Fruit fly (Drosophila melanogaster) whole organism, prepupa: ENCODE results near the gene Myo10A.

Source experiments
- Blimp-1 ChIP-seq: fragments of 200-800 bp; sonication (Bioruptor generic); optimal IDR thresholded peaks from 3 replicates; lab custom pipeline; 2017; ENCODE audit warnings: missing biosample characterization, missing genetic modification characterization, mild to moderate bottlenecking, moderate library complexity, missing genetic modification reagents
- CG10669 ChIP-seq: fragments of 200-800 bp; sonication (Bioruptor generic); optimal IDR thresholded peaks from 3 replicates; lab custom pipeline; 2018; ENCODE audit warnings: missing biosample characterization, mild to moderate bottlenecking, missing genetic modification characterization, moderate library complexity
- CG11762 ChIP-seq: fragments of 200-800 bp; sonication (Bioruptor generic); optimal IDR thresholded peaks from 3 replicates; lab custom pipeline; 2016; ENCODE audit warnings: missing biosample characterization, missing genetic modification characterization; ENCODE audit not compliant: insufficient read depth
- CG16779 ChIP-seq: fragments of 200-800 bp; sonication (Bioruptor generic); optimal IDR thresholded peaks from 3 replicates; lab custom pipeline; 2017; ENCODE audit warnings: missing biosample characterization, mild to moderate bottlenecking, missing genetic modification characterization
- CG31627 ChIP-seq: fragments of 200-800 bp; sonication (Bioruptor generic); optimal IDR thresholded peaks from 3 replicates; lab custom pipeline; 2016; ENCODE audit warnings: missing biosample characterization, missing genetic modification characterization
- CG32006 ChIP-seq: fragments of 200-800 bp; sonication (Bioruptor generic); optimal IDR thresholded peaks from 3 replicates; lab custom pipeline; 2017; ENCODE audit warnings: missing biosample characterization, mild to moderate bottlenecking, missing genetic modification characterization
- CG34406 ChIP-seq: fragments of 200-800 bp; sonication (Bioruptor generic); optimal IDR thresholded peaks from 3 replicates; lab custom pipeline; 2016; ENCODE audit warnings: missing biosample characterization, missing genetic modification characterization
- CG3919 ChIP-seq: fragments of 200-800 bp; sonication (Bioruptor generic); optimal IDR thresholded peaks from 3 replicates; lab custom pipeline; 2016; ENCODE audit warnings: missing biosample characterization, missing genetic modification characterization
- CG6163 ChIP-seq: fragments of 200-800 bp; sonication (Bioruptor generic); IDR thresholded peaks from 3 replicates; pipeline ENCODE4 v1.3.6; 2022; ENCODE audit warnings: missing biosample characterization, missing genetic modification characterization
- CG6276 ChIP-seq: fragments of 200-800 bp; sonication (Bioruptor generic); optimal IDR thresholded peaks from 2 replicates; lab custom pipeline; 2017; ENCODE audit warnings: missing biosample characterization, mild to moderate bottlenecking, missing genetic modification characterization
- CG6792 ChIP-seq: fragments of 200-800 bp; sonication (Bioruptor generic); optimal IDR thresholded peaks from 3 replicates; lab custom pipeline; 2016; ENCODE audit warnings: missing biosample characterization, missing genetic modification characterization
- CG6808 ChIP-seq: fragments of 200-800 bp; sonication (Bioruptor generic); optimal IDR thresholded peaks from 3 replicates; lab custom pipeline; 2017; ENCODE audit warnings: missing biosample characterization, missing genetic modification characterization, mild to moderate bottlenecking, moderate library complexity, missing genetic modification reagents
- CG6854 ChIP-seq: fragments of 200-800 bp; sonication (Bioruptor generic); optimal IDR thresholded peaks from 2 replicates; lab custom pipeline; 2017; ENCODE audit warnings: missing biosample characterization, mild to moderate bottlenecking, missing genetic modification characterization
- CG7368 ChIP-seq: fragments of 200-800 bp; sonication (Bioruptor generic); optimal IDR thresholded peaks from 3 replicates; lab custom pipeline; 2016; ENCODE audit warnings: missing biosample characterization, missing genetic modification characterization
- CG8119 ChIP-seq: fragments of 200-800 bp; sonication (Bioruptor generic); IDR thresholded peaks from 3 replicates; pipeline ENCODE4 v1.3.6; 2022; ENCODE audit warnings: missing biosample characterization, missing genetic modification characterization
- CG8319 ChIP-seq: fragments of 200-800 bp; sonication (Bioruptor generic); optimal IDR thresholded peaks from 3 replicates; lab custom pipeline; 2016; ENCODE audit warnings: missing biosample characterization, missing genetic modification characterization
- CG9139 ChIP-seq: fragments of 200-800 bp; sonication (Bioruptor generic); optimal IDR thresholded peaks from 3 replicates; lab custom pipeline; 2017; ENCODE audit warnings: missing biosample characterization, mild to moderate bottlenecking, missing genetic modification characterization
- Eip75B ChIP-seq: fragments of 200-800 bp; sonication (Bioruptor generic); optimal IDR thresholded peaks from 3 replicates; lab custom pipeline; 2016; ENCODE audit warnings: missing biosample characterization, missing genetic modification characterization
- Eip78C ChIP-seq: fragments of 200-800 bp; sonication (Bioruptor generic); peaks from one replicate; lab custom pipeline; 2016; ENCODE audit warnings: missing biosample characterization, missing genetic modification characterization
- Eip93F ChIP-seq: fragments of 200-800 bp; sonication (Bioruptor generic); optimal IDR thresholded peaks from 2 replicates; lab custom pipeline; 2016; ENCODE audit warnings: missing biosample characterization, mild to moderate bottlenecking, missing genetic modification characterization
- Ets21C ChIP-seq: fragments of 200-800 bp; sonication (Bioruptor generic); optimal IDR thresholded peaks from 3 replicates; lab custom pipeline; 2016; ENCODE audit warnings: missing biosample characterization, missing genetic modification characterization
- Gug ChIP-seq: fragments of 200-800 bp; sonication (Bioruptor generic); IDR thresholded peaks from 2 replicates; pipeline ENCODE4 v1.3.6; 2022; ENCODE audit warnings: missing biosample characterization, missing genetic modification characterization
- Hr38 ChIP-seq: sonication (Bioruptor generic); optimal IDR thresholded peaks from 2 replicates; lab custom pipeline; 2016; ENCODE audit warnings: missing biosample characterization, missing genetic modification characterization
- Hr39 ChIP-seq: fragments of 200-800 bp; sonication (Bioruptor generic); optimal IDR thresholded peaks from 2 replicates; lab custom pipeline; 2016; ENCODE audit warnings: missing biosample characterization, missing genetic modification characterization
- Hr4 ChIP-seq: fragments of 200-800 bp; sonication (Bioruptor generic); optimal IDR thresholded peaks from 3 replicates; lab custom pipeline; 2016; ENCODE audit warnings: missing biosample characterization, missing genetic modification characterization
- Lpt ChIP-seq: fragments of 200-800 bp; sonication (Bioruptor generic); optimal IDR thresholded peaks from 3 replicates; lab custom pipeline; 2016; ENCODE audit warnings: missing biosample characterization, missing genetic modification characterization
- Met ChIP-seq: fragments of 200-800 bp; sonication (Bioruptor generic); optimal IDR thresholded peaks from 3 replicates; lab custom pipeline; 2016; ENCODE audit warnings: missing biosample characterization, missing genetic modification characterization
- Sox102F ChIP-seq: fragments of 200-800 bp; sonication (Bioruptor generic); optimal IDR thresholded peaks from 2 replicates; lab custom pipeline; 2016; ENCODE audit warnings: missing biosample characterization, mild to moderate bottlenecking, missing genetic modification characterization
- Sox14 ChIP-seq: fragments of 200-800 bp; sonication (Bioruptor generic); optimal IDR thresholded peaks from 3 replicates; lab custom pipeline; 2016; ENCODE audit warnings: missing biosample characterization, missing genetic modification characterization
- achi ChIP-seq: fragments of 200-800 bp; sonication (Bioruptor generic); optimal IDR thresholded peaks from 3 replicates; lab custom pipeline; 2016; ENCODE audit warnings: missing biosample characterization, missing genetic modification characterization
- acj6 ChIP-seq: fragments of 200-800 bp; sonication (Bioruptor generic); optimal IDR thresholded peaks from 3 replicates; lab custom pipeline; 2016; ENCODE audit warnings: missing biosample characterization, missing genetic modification characterization
- cyc ChIP-seq: fragments of 200-800 bp; sonication (Bioruptor generic); optimal IDR thresholded peaks from 3 replicates; lab custom pipeline; 2016; ENCODE audit warnings: missing biosample characterization, missing genetic modification characterization
- dac ChIP-seq: fragments of 200-800 bp; sonication (Bioruptor generic); optimal IDR thresholded peaks from 2 replicates; lab custom pipeline; 2017; ENCODE audit warnings: missing biosample characterization, mild to moderate bottlenecking, missing genetic modification characterization
- dsx ChIP-seq: fragments of 200-800 bp; optimal IDR thresholded peaks from 3 replicates; lab custom pipeline; 2019; ENCODE audit warnings: missing biosample characterization, mild to moderate bottlenecking, missing genetic modification characterization, moderate library complexity; ENCODE audit not compliant: poor library complexity, severe bottlenecking
- esn ChIP-seq: fragments of 200-800 bp; sonication (Bioruptor generic); optimal IDR thresholded peaks from 2 replicates; lab custom pipeline; 2016; ENCODE audit warnings: missing biosample characterization, mild to moderate bottlenecking, missing genetic modification characterization, moderate library complexity
- fkh ChIP-seq: fragments of 200-800 bp; sonication (Bioruptor generic); optimal IDR thresholded peaks from 3 replicates; lab custom pipeline; 2017; ENCODE audit warnings: missing biosample characterization, mild to moderate bottlenecking, missing genetic modification characterization, moderate library complexity
- lz ChIP-seq: fragments of 200-800 bp; sonication (Bioruptor generic); optimal IDR thresholded peaks from 3 replicates; lab custom pipeline; 2016; ENCODE audit warnings: missing biosample characterization, missing genetic modification characterization
- net ChIP-seq: fragments of 200-800 bp; sonication (Bioruptor generic); optimal IDR thresholded peaks from 3 replicates; lab custom pipeline; 2016; ENCODE audit warnings: missing biosample characterization, missing genetic modification characterization
- pdm3 ChIP-seq: fragments of 200-800 bp; sonication (Bioruptor generic); optimal IDR thresholded peaks from 3 replicates; lab custom pipeline; 2016; ENCODE audit warnings: missing biosample characterization, missing genetic modification characterization
- spab ChIP-seq: fragments of 200-800 bp; sonication (Bioruptor generic); optimal IDR thresholded peaks from 2 replicates; lab custom pipeline; 2017; ENCODE audit warnings: missing biosample characterization, mild to moderate bottlenecking, missing genetic modification characterization, missing genetic modification reagents
- ss ChIP-seq, 2 experiments: fragments of 200-800 bp; sonication (Bioruptor generic); optimal IDR thresholded peaks; 2 replicates in 1 of 2; 3 replicates in 1 of 2; lab custom pipeline; 2017 to 2018; ENCODE audit warnings: mild to moderate bottlenecking in 2 of 2, missing biosample characterization in 2 of 2, missing genetic modification characterization in 2 of 2, moderate library complexity in 1 of 2
- svp ChIP-seq: fragments of 200-800 bp; sonication (Bioruptor generic); peaks from one replicate; lab custom pipeline; 2016; ENCODE audit warnings: missing biosample characterization, missing genetic modification characterization
- topi ChIP-seq: fragments of 200-800 bp; sonication (Bioruptor generic); optimal IDR thresholded peaks from 3 replicates; lab custom pipeline; 2016; ENCODE audit warnings: missing biosample characterization, missing genetic modification characterization
- vri ChIP-seq: fragments of 200-800 bp; sonication (Bioruptor generic); optimal IDR thresholded peaks from 3 replicates; lab custom pipeline; 2016; ENCODE audit warnings: missing biosample characterization, mild to moderate bottlenecking, missing genetic modification characterization

The Myo10A gene

dm6 chrX:10930553-10931092 is at the start of gene Myo10A:
Gene Myo10A (plus strand): TSS chrX:10930840.
- TF ChIP-seq fkh, result peak; percentile 35
- TF ChIP-seq Eip78C (GFP tag; lab: Kevin White, UChicago), result peak; percentile 63
- TF ChIP-seq svp (GFP tag; lab: Kevin White, UChicago), result peak; percentile 46
- peak; percentile 50 for TF ChIP-seq CG6163 (GFP tag; lab: Robert Waterston, UW)
- no peak for TF ChIP-seq CG31627 (GFP tag; lab: Kevin White, UChicago)

dm6 chrX:10882786-10883185 is 47.9 kb upstream of the Myo10A start:
- TF ChIP-seq Lpt (GFP tag; lab: Kevin White, UChicago), result no peak
- peak; percentile 23 for TF ChIP-seq lz (GFP tag; lab: Kevin White, UChicago)
- TF ChIP-seq CG16779, result no peak
- peak; percentile 31 for TF ChIP-seq topi (GFP tag; lab: Kevin White, UChicago)
- TF ChIP-seq cyc (GFP tag; lab: Kevin White, UChicago), result peak; percentile 16
- no peak for TF ChIP-seq CG7368 (GFP tag; lab: Kevin White, UChicago)
- TF ChIP-seq acj6, result no peak
- peak; percentile 22 for TF ChIP-seq esn (GFP tag; lab: Kevin White, UChicago)
- peak; percentile 24 for TF ChIP-seq Sox102F (GFP tag; lab: Kevin White, UChicago)
- TF ChIP-seq svp (GFP tag; lab: Kevin White, UChicago), result peak; percentile 88
- TF ChIP-seq Hr4 (GFP tag; lab: Kevin White, UChicago), result no peak
- TF ChIP-seq pdm3 (GFP tag; lab: Kevin White, UChicago), result peak; percentile 17
- peak; percentile 18 for TF ChIP-seq CG3919 (GFP tag; lab: Kevin White, UChicago)
- peak; percentile 51 for TF ChIP-seq Eip78C (GFP tag; lab: Kevin White, UChicago)
- TF ChIP-seq CG31627 (GFP tag; lab: Kevin White, UChicago), result peak; percentile 17
- TF ChIP-seq CG6792 (GFP tag; lab: Kevin White, UChicago), result peak; percentile 1
- peak; percentile 26 for TF ChIP-seq Hr39
- peak; percentile 32 for TF ChIP-seq Met (GFP tag; lab: Kevin White, UChicago)

- no peak for TF ChIP-seq CG6808 (GFP tag; lab: Kevin White, UChicago)
- TF ChIP-seq ss (GFP tag; optimal IDR thresholded peaks at IDR 0.05; lab: Kevin White, UChicago), result no peak
- TF ChIP-seq svp (GFP tag; lab: Kevin White, UChicago), result peak; percentile 92
Measured at dm6 chrX:10883740-10884139, 46.9 kb upstream of the Myo10A start.

dm6 chrX:10886418-10886817 is 44.2 kb upstream of the Myo10A start:
- TF ChIP-seq CG6276, result no peak
- no peak for TF ChIP-seq Hr38 (GFP tag; lab: Kevin White, UChicago)
- TF ChIP-seq Lpt (GFP tag; lab: Kevin White, UChicago), result no peak
- 0 out of 3 replicates have a peak, but pooled peaks have one; percentile 11 for TF ChIP-seq CG6163 (GFP tag; lab: Robert Waterston, UW)
- TF ChIP-seq net (GFP tag; lab: Kevin White, UChicago), result no peak
- no peak for TF ChIP-seq Eip93F
- no peak for TF ChIP-seq Ets21C
- TF ChIP-seq svp (GFP tag; lab: Kevin White, UChicago), result peak; percentile 72
- TF ChIP-seq CG9139 (GFP tag; lab: Kevin White, UChicago), result no peak
- TF ChIP-seq achi, result no peak
- no peak for TF ChIP-seq CG31627 (GFP tag; lab: Kevin White, UChicago)
- no peak for TF ChIP-seq Blimp-1 (GFP tag; lab: Kevin White, UChicago)
- TF ChIP-seq fkh, result no peak
- TF ChIP-seq CG6854, result no peak
- no peak for TF ChIP-seq esn (GFP tag; lab: Kevin White, UChicago)
- no peak for TF ChIP-seq vri
- peak; percentile 49 for TF ChIP-seq Eip78C (GFP tag; lab: Kevin White, UChicago)
- TF ChIP-seq CG8319, result no peak
- no peak for TF ChIP-seq dac (GFP tag; lab: Kevin White, UChicago)
- TF ChIP-seq acj6, result no peak
- TF ChIP-seq CG16779, result no peak
- no peak for TF ChIP-seq cyc (GFP tag; lab: Kevin White, UChicago)
- peak; percentile 17 for TF ChIP-seq CG32006 (GFP tag; lab: Kevin White, UChicago)
- no peak for TF ChIP-seq Hr39
- no peak for TF ChIP-seq CG34406 (GFP tag; lab: Kevin White, UChicago)
- TF ChIP-seq CG10669, result no peak
- no peak for TF ChIP-seq Gug (GFP tag; lab: Robert Waterston, UW)
- TF ChIP-seq spab, result no peak
- TF ChIP-seq dsx (GFP tag; lab: Kevin White, UChicago), result no peak
- TF ChIP-seq CG8119 (GFP tag; lab: Robert Waterston, UW), result no peak
- no peak for TF ChIP-seq Sox14
- no peak for TF ChIP-seq Eip75B (GFP tag; lab: Kevin White, UChicago)
- TF ChIP-seq CG11762 (GFP tag; lab: Kevin White, UChicago), result no peak
